Worm (Caenorhabditis elegans) whole organism, young adult: ENCODE measurements around the gene dpy-11.

Experiments used
- B0261.1 ChIP-seq: sonication (generic microtip); optimal IDR thresholded peaks from 2 replicates; lab custom pipeline; 2016; ENCODE audit warnings: mild to moderate bottlenecking, missing genetic modification characterization, moderate library complexity, missing compliant biosample characterization
- F33H1.4 ChIP-seq: fragments of 200-800 bp; sonication (Bioruptor generic); IDR thresholded peaks from 2 replicates; pipeline ENCODE4 v1.3.6; 2022; ENCODE audit warnings: missing genetic modification reagents, missing genetic modification characterization, missing compliant biosample characterization
- F37B4.10 ChIP-seq: fragments of 200-800 bp; sonication (Bioruptor generic); IDR thresholded peaks from 2 replicates; pipeline ENCODE4 v1.3.6; 2022; ENCODE audit warnings: missing genetic modification characterization, missing compliant biosample characterization
- F39B2.1 ChIP-seq: fragments of 200-800 bp; sonication (Bioruptor generic); IDR thresholded peaks from 2 replicates; pipeline ENCODE4 v1.3.6; 2022; ENCODE audit warnings: missing genetic modification reagents, missing genetic modification characterization, missing compliant biosample characterization
- F52B5.7 ChIP-seq: sonication (generic microtip); optimal IDR thresholded peaks from 2 replicates; lab custom pipeline; 2016; ENCODE audit warnings: mild to moderate bottlenecking, missing genetic modification characterization, missing compliant biosample characterization
- K11D2.4 ChIP-seq: fragments of 200-800 bp; sonication (Bioruptor generic); IDR thresholded peaks from 2 replicates; pipeline ENCODE4 v1.3.6; 2022; ENCODE audit warnings: missing genetic modification reagents, missing genetic modification characterization, missing compliant biosample characterization
- Y53G8AR.9 ChIP-seq: fragments of 200-800 bp; sonication (Bioruptor generic); conservative IDR thresholded peaks from 2 replicates; pipeline ENCODE4 v1.3.6; 2022; ENCODE audit warnings: missing genetic modification reagents, missing genetic modification characterization, missing compliant biosample characterization
- Y56A3A.18 ChIP-seq: fragments of 200-800 bp; sonication (Bioruptor generic); IDR thresholded peaks from 2 replicates; pipeline ENCODE4 v1.3.6; 2022; ENCODE audit warnings: missing genetic modification reagents, missing genetic modification characterization, missing compliant biosample characterization
- atf-7 ChIP-seq: sonication (generic microtip); optimal IDR thresholded peaks from 2 replicates; lab custom pipeline; 2017; ENCODE audit warnings: mild to moderate bottlenecking, missing genetic modification characterization, missing compliant biosample characterization
- athp-1 ChIP-seq: sonication (generic microtip); optimal IDR thresholded peaks from 2 replicates; lab custom pipeline; 2017; ENCODE audit warnings: mild to moderate bottlenecking, missing genetic modification characterization, missing compliant biosample characterization
- bed-2 ChIP-seq: fragments of 200-800 bp; sonication (Bioruptor generic); IDR thresholded peaks from 2 replicates; pipeline ENCODE4 v1.3.6; 2022; ENCODE audit warnings: missing genetic modification reagents, missing genetic modification characterization, missing compliant biosample characterization
- cebp-2 ChIP-seq: fragments of 200-800 bp; sonication (Bioruptor generic); IDR thresholded peaks from 2 replicates; pipeline ENCODE4 v1.3.6; 2022; ENCODE audit warnings: missing genetic modification characterization, missing compliant biosample characterization
- ceh-91 ChIP-seq: fragments of 200-800 bp; sonication (Bioruptor generic); IDR thresholded peaks from 2 replicates; pipeline ENCODE4 v1.3.6; 2022; ENCODE audit warnings: missing genetic modification reagents, missing genetic modification characterization, missing compliant biosample characterization
- dox-1 ChIP-seq: fragments of 200-800 bp; sonication (Bioruptor generic); IDR thresholded peaks from 2 replicates; pipeline ENCODE4 v1.3.6; 2022; ENCODE audit warnings: missing genetic modification reagents, missing genetic modification characterization, missing compliant biosample characterization
- efl-1 ChIP-seq: fragments of 150-350 bp; optimal IDR thresholded peaks from 2 replicates; lab custom pipeline; 2014; ENCODE audit warnings: missing biosample characterization, missing genetic modification reagents, missing genetic modification characterization
- egl-44 ChIP-seq: fragments of 200-800 bp; sonication (Bioruptor generic); IDR thresholded peaks from 2 replicates; pipeline ENCODE4 v1.3.6; 2022; ENCODE audit warnings: missing genetic modification reagents, missing genetic modification characterization, missing compliant biosample characterization
- gei-17 ChIP-seq: fragments of 200-800 bp; sonication (Bioruptor generic); optimal IDR thresholded peaks from 2 replicates; lab custom pipeline; 2018; ENCODE audit warnings: mild to moderate bottlenecking, missing genetic modification characterization, missing compliant biosample characterization
- him-1 ChIP-seq: sonication (generic microtip); optimal IDR thresholded peaks from 2 replicates; lab custom pipeline; 2016; ENCODE audit warnings: missing genotype, missing genetic modification reagents, missing genetic modification characterization, missing compliant biosample characterization
- hlh-26 ChIP-seq: fragments of 200-800 bp; sonication (Bioruptor generic); conservative IDR thresholded peaks from 2 replicates; pipeline ENCODE4 v1.3.6; 2022; ENCODE audit warnings: missing genetic modification reagents, missing genetic modification characterization, missing compliant biosample characterization
- hsf-1 ChIP-seq: fragments of 200-800 bp; sonication (Bioruptor generic); IDR thresholded peaks from 2 replicates; pipeline ENCODE4 v1.3.6; 2022; ENCODE audit warnings: missing genetic modification reagents, missing genetic modification characterization, missing compliant biosample characterization
- let-607 ChIP-seq, 2 experiments: fragments of 200-800 bp in 1 of 2; sonication (Bioruptor generic) in 1 of 2; sonication (generic microtip) in 1 of 2; optimal IDR thresholded peaks; 2 replicates each; lab custom pipeline; 2016 to 2018; ENCODE audit warnings: mild to moderate bottlenecking in 2 of 2, missing compliant biosample characterization in 2 of 2, missing genetic modification characterization in 2 of 2, moderate library complexity in 2 of 2, missing genotype in 1 of 2
- lin-54 ChIP-seq: fragments of 200-800 bp; sonication (Bioruptor generic); optimal IDR thresholded peaks from 2 replicates; lab custom pipeline; 2018; ENCODE audit warnings: mild to moderate bottlenecking, missing genetic modification characterization, missing compliant biosample characterization
- lsl-1 ChIP-seq: fragments of 200-800 bp; sonication (Bioruptor generic); optimal IDR thresholded peaks from 2 replicates; lab custom pipeline; 2018; ENCODE audit warnings: mild to moderate bottlenecking, missing genetic modification characterization, moderate library complexity, missing compliant biosample characterization
- madf-10 ChIP-seq: sonication (generic microtip); optimal IDR thresholded peaks from 2 replicates; lab custom pipeline; 2016; ENCODE audit warnings: mild to moderate bottlenecking, missing genetic modification characterization, missing compliant biosample characterization
- madf-6 ChIP-seq: fragments of 200-800 bp; sonication (Bioruptor generic); IDR thresholded peaks from 2 replicates; pipeline ENCODE4 v1.3.6; 2022; ENCODE audit warnings: missing genetic modification reagents, missing genetic modification characterization, missing compliant biosample characterization
- madf-8 ChIP-seq: fragments of 200-800 bp; sonication (Bioruptor generic); conservative IDR thresholded peaks from 2 replicates; pipeline ENCODE4 v1.3.6; 2022; ENCODE audit warnings: missing genetic modification reagents, missing genetic modification characterization, missing compliant biosample characterization
- mcd-1 ChIP-seq: fragments of 200-800 bp; sonication (Bioruptor generic); IDR thresholded peaks from 2 replicates; pipeline ENCODE4 v1.3.6; 2022; ENCODE audit warnings: missing genetic modification reagents, missing genetic modification characterization, missing compliant biosample characterization
- mxl-1 ChIP-seq: sonication (generic microtip); optimal IDR thresholded peaks from 2 replicates; lab custom pipeline; 2016; ENCODE audit warnings: missing genetic modification characterization, missing compliant biosample characterization
- nfya-1 ChIP-seq: sonication (generic microtip); optimal IDR thresholded peaks from 2 replicates; lab custom pipeline; 2017; ENCODE audit warnings: antibody characterized with exemption, missing compliant biosample characterization, missing genetic modification characterization, borderline replicate concordance; ENCODE audit not compliant: insufficient read depth
- nfyb-1 ChIP-seq: fragments of 200-800 bp; sonication (Bioruptor generic); IDR thresholded peaks from 2 replicates; pipeline ENCODE4 v1.3.6; 2022; ENCODE audit warnings: missing genetic modification reagents, missing genetic modification characterization, missing compliant biosample characterization
- nhr-80 ChIP-seq: sonication (generic microtip); optimal IDR thresholded peaks from 2 replicates; lab custom pipeline; 2016; ENCODE audit warnings: missing genetic modification characterization, missing compliant biosample characterization
- nhr-90 ChIP-seq: sonication (generic microtip); optimal IDR thresholded peaks from 2 replicates; lab custom pipeline; 2016; ENCODE audit warnings: missing genotype, mild to moderate bottlenecking, missing genetic modification characterization, missing compliant biosample characterization
- rcor-1 ChIP-seq: fragments of 200-800 bp; sonication (Bioruptor generic); IDR thresholded peaks from 2 replicates; pipeline ENCODE4 v1.3.6; 2022; ENCODE audit warnings: missing genetic modification reagents, missing genetic modification characterization, missing compliant biosample characterization
- sea-2 ChIP-seq: fragments of 200-800 bp; sonication (Bioruptor generic); IDR thresholded peaks from 2 replicates; pipeline ENCODE4 v1.3.6; 2022; ENCODE audit warnings: missing genetic modification characterization, missing compliant biosample characterization
- snpc-1.3 ChIP-seq: sonication (generic microtip); optimal IDR thresholded peaks from 2 replicates; lab custom pipeline; 2017; ENCODE audit warnings: missing genetic modification characterization, mild to moderate bottlenecking, missing compliant biosample characterization, antibody characterized with exemption, moderate library complexity, missing genotype, missing genetic modification reagents; ENCODE audit not compliant: insufficient read depth
- snpc-3.4 ChIP-seq: sonication (generic microtip); optimal IDR thresholded peaks from 2 replicates; lab custom pipeline; 2017; ENCODE audit warnings: missing genetic modification characterization, mild to moderate bottlenecking, missing compliant biosample characterization, antibody characterized with exemption, moderate library complexity, missing genotype, missing genetic modification reagents
- xnd-1 ChIP-seq: sonication (generic microtip); optimal IDR thresholded peaks from 2 replicates; lab custom pipeline; 2016; ENCODE audit warnings: missing genotype, missing genetic modification reagents, missing genetic modification characterization, missing compliant biosample characterization
- ztf-18 ChIP-seq: sonication (generic microtip); optimal IDR thresholded peaks from 2 replicates; lab custom pipeline; 2016; ENCODE audit warnings: missing genotype, mild to moderate bottlenecking, missing genetic modification characterization, missing compliant biosample characterization
- ztf-26 ChIP-seq: sonication (generic microtip); optimal IDR thresholded peaks from 2 replicates; lab custom pipeline; 2017; ENCODE audit warnings: missing genetic modification characterization, missing compliant biosample characterization

dpy-11 gene

DNA sequence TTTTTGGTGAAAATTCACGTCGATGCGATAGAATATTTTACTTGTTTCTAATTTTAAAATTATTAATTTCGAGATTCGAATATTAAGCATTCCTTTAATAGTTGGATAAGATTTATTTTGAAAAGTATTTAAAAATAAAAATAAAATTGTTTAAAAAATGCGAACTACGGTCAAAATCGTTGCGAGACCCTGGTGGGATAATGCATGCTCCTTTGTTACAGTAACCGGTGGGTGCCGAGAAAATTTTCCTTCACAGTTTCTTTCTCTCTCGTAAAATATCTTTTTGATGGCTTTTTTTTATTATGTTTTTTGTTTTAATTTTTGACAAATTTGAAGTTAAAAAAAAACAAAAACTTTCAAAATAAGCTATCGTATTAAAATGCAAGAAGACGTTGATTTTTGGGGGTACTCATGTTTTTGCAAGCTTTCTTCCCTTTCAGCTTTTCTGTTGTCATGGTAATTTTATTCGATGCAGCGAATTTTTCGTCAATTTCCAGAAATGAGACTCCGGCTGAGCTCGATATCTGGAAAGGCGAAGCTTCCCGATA lies 18.4 kb downstream of the dpy-11 start, which contains the start of gene dgtr-1:
Gene dgtr-1 (plus strand): TSS at position 498 of the 548 bp plus-strand sequence.
- TF ChIP-seq ceh-91 (peak; percentile 67), snpc-3.4 (tag; lab: Kevin White, UChicago) (peak; percentile 17), rcor-1 (GFP tag; lab: Robert Waterston, UW) (0 out of 2 replicates have a peak, but pooled peaks have one; percentile 8), xnd-1 (peak; percentile 78), bed-2 (GFP tag; lab: Robert Waterston, UW) (no peak), efl-1 (GFP tag; lab: Kevin White, UChicago) (peak; percentile 17), madf-6 (GFP tag; lab: Robert Waterston, UW) (peak; percentile 93), F33H1.4 (peak; percentile 93), lin-54 (GFP tag; lab: Kevin White, UChicago) (peak; percentile 54), him-1 (peak; percentile 18), snpc-1.3 (tag; lab: Kevin White, UChicago) (peak; percentile 77), nfya-1 (no peak), madf-8 (peak; percentile 77), lsl-1 (GFP tag; lab: Kevin White, UChicago) (peak; percentile 97), ztf-26 (tag; lab: Kevin White, UChicago) (no peak), hlh-26 (GFP tag; lab: Robert Waterston, UW) (no peak)

DNA sequence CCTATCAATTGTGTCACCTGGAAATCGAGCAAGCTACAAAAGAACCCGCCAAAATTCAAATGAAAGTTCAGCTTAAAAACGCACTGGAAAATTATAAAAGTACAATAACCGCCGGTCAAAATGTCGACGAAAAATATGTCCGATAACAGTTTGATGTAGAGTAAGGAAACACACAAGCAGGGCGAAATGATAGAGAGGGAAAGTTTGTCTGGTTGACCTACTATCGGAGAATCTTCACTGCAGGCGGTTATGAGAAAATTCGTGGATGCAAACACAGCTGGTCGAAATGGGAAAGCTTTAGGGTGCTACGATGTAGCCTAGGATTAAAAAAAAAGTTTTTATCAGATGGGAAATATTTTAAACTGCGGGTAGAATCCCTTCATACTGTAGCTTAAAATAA lies 19.7 kb downstream of the dpy-11 start:
- TF ChIP-seq nhr-80 (tag; lab: Kevin White, UChicago) (peak; percentile 26), F52B5.7 (no peak)

DNA sequence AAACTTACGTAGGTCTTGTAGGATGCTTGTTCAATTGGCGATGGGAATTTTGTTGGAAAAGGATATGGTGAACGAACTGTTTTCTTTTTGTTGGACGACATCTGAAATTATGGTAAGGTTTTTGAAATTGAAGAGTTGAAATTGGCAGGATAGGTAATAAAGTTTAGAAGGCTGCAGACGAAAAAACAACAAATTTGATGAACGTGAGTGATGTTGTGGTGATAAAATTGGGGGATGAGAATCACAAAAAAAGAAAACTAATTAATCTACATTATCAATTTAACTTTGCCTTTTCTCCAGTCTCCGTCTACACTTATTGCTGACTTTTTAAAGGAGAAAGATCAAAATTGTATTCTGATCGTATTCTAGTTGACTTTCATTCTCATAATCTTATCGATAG lies 21.2 kb downstream of the dpy-11 start, which contains the start of gene cpt-6:
Gene cpt-6 (minus strand): TSS at position 101 of the 400 bp plus-strand sequence.
- no peak for TF ChIP-seq ztf-18 (tag; lab: Kevin White, UChicago)
- no peak for TF ChIP-seq sea-2
- no peak for TF ChIP-seq F39B2.1
- TF ChIP-seq let-607 (tag; optimal IDR thresholded peaks at IDR 0.05; lab: Kevin White, UChicago), result no peak

DNA sequence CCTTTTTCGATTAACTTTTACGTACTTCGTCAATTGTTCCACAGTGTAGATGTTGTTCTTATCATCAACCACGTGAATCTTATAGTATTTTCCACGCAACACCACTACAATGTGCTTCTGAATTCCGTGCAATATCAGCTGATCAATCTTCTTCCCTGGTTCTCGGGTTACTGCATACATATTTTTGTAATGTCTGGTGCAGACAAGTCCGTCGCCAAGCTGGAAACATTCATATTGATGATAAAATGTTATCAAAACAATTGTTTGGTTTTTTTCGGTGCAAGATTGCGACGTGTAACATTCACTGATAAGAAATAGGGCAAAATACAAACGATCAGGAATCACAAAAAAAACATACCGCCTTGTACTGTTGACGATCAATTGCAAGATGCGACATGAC lies 22.5 kb downstream of the dpy-11 start:
- TF ChIP-seq nhr-80 (tag; lab: Kevin White, UChicago) (peak; percentile 65), madf-10 (no peak)

DNA sequence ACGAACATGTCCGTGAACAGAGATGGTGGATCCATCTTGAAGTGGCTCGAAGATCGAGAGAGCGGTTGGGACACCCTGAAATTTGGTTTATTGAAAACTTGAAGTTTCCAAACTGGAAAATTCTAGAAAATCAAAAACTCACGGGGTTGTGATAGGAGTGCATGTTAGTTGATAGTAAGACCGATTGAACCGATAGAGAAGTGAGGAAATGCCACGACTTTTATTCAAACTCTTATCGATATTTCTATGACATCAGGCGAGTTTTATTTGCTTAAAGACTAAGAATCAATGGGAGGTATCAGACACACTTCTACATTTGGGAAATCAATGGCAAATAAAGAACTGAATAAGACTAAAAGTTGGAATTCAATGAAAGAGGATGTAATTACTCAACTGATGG lies 26.2 kb downstream of the dpy-11 start, which contains the start of gene lec-10:
Gene lec-10 (minus strand): TSS at position 272 of the 400 bp plus-strand sequence.
- TF ChIP-seq F37B4.10 (GFP tag; lab: Robert Waterston, UW), result no peak
- peak; percentile 55 for TF ChIP-seq atf-7 (tag; lab: Kevin White, UChicago)
- TF ChIP-seq gei-17 (GFP tag; lab: Kevin White, UChicago), result no peak
- TF ChIP-seq hsf-1 (GFP tag; lab: Robert Waterston, UW), result peak; percentile 60; the same call in 1 of the 2 replicates
- TF ChIP-seq dox-1 (GFP tag; lab: Robert Waterston, UW), result 0 out of 2 replicates have a peak, but pooled peaks have one; percentile 4
- peak; percentile 84 for TF ChIP-seq nhr-80 (tag; lab: Kevin White, UChicago)

DNA sequence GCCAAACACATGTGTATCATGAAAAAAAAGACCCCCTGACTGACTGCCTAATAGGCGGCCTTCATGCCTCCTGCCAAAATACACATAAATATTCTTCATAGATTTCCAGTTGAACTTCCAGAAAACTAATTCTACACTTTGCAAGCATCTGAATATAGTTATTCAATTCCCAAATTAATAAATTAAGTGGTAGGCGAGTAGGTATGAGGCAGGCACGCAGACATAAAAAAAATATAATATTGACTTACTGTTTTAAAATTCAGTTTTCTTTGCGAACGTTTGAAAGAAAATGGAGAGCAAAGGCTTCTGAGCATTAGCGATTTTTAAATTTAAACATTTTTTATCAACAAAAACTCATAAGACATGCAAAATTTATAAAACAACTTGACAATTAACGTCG lies 27.2 kb downstream of the dpy-11 start:
- TF ChIP-seq K11D2.4 (GFP tag; lab: Robert Waterston, UW) (no peak), athp-1 (tag; lab: Kevin White, UChicago) (no peak), B0261.1 (tag; lab: Kevin White, UChicago) (no peak), dox-1 (GFP tag; lab: Robert Waterston, UW) (peak; percentile 22; the same call in 1 of the 2 replicates), egl-44 (0 out of 2 replicates have a peak, but pooled peaks have one; percentile 24), nfyb-1 (GFP tag; lab: Robert Waterston, UW) (0 out of 2 replicates have a peak, but pooled peaks have one; percentile 32), nhr-80 (tag; lab: Kevin White, UChicago) (peak; percentile 6), nhr-90 (peak; percentile 26), let-607 (tag; optimal IDR thresholded peaks at IDR 0.05; lab: Kevin White, UChicago) (peak in 1 of 2 experiments; percentile 48), sea-2 (no peak), Y53G8AR.9 (GFP tag; lab: Robert Waterston, UW) (0 out of 2 replicates have a peak, but pooled peaks have one; percentile 26), atf-7 (tag; lab: Kevin White, UChicago) (peak; percentile 10), mxl-1 (tag; lab: Kevin White, UChicago) (no peak), cebp-2 (GFP tag; lab: Robert Waterston, UW) (0 out of 2 replicates have a peak, but pooled peaks have one; percentile 30), mcd-1 (GFP tag; lab: Robert Waterston, UW) (no peak), Y56A3A.18 (GFP tag; lab: Robert Waterston, UW) (0 out of 2 replicates have a peak, but pooled peaks have one; percentile 7)
